Fruit fly (Drosophila melanogaster) whole organism, embryonic: ENCODE measurements around the gene dpr20.

ENCODE experiments used
- B-H1 ChIP-seq: fragments of 200-800 bp; sonication (Bioruptor generic); IDR thresholded peaks from 3 replicates; pipeline ENCODE4 v1.3.6; 2022; ENCODE audit warnings: missing biosample characterization, missing genetic modification characterization
- Bgb ChIP-seq: fragments of 200-800 bp; sonication (Bioruptor generic); IDR thresholded peaks from 2 replicates; pipeline ENCODE4 v1.3.6; 2022; ENCODE audit warnings: missing biosample characterization, missing genetic modification characterization; ENCODE audit not compliant: partially characterized antibody
- CG10431 ChIP-seq: fragments of 200-800 bp; sonication (Bioruptor generic); optimal IDR thresholded peaks from 3 replicates; lab custom pipeline; 2018; ENCODE audit warnings: missing biosample characterization, mild to moderate bottlenecking, missing genetic modification characterization
- CG10654 ChIP-seq: fragments of 200-800 bp; sonication (Bioruptor generic); optimal IDR thresholded peaks from 2 replicates; lab custom pipeline; 2016; ENCODE audit warnings: missing biosample characterization, missing genetic modification characterization
- CG10959 ChIP-seq: fragments of 200-800 bp; sonication (Bioruptor generic); IDR thresholded peaks from 2 replicates; pipeline ENCODE4 v1.3.6; 2022; ENCODE audit warnings: missing biosample characterization, missing genetic modification characterization
- CG11504 ChIP-seq: fragments of 200-800 bp; sonication (Bioruptor generic); optimal IDR thresholded peaks from 3 replicates; lab custom pipeline; 2019; ENCODE audit warnings: missing biosample characterization, mild to moderate bottlenecking, missing genetic modification characterization, moderate library complexity
- CG14050 ChIP-seq: fragments of 200-800 bp; sonication (Bioruptor generic); IDR thresholded peaks from 3 replicates; pipeline ENCODE4 v1.3.6; 2022; ENCODE audit warnings: missing biosample characterization, missing genetic modification characterization
- CG15479 ChIP-seq: fragments of 200-800 bp; sonication (Bioruptor generic); optimal IDR thresholded peaks from 3 replicates; lab custom pipeline; 2019; ENCODE audit warnings: missing biosample characterization, mild to moderate bottlenecking, missing genetic modification characterization, moderate library complexity
- CG1832 ChIP-seq: fragments of 200-800 bp; sonication (Bioruptor generic); optimal IDR thresholded peaks from 2 replicates; lab custom pipeline; 2017; ENCODE audit warnings: missing biosample characterization, mild to moderate bottlenecking, missing genetic modification characterization, inconsistent platforms
- CG18619 ChIP-seq: fragments of 200-800 bp; sonication (Bioruptor generic); optimal IDR thresholded peaks from 3 replicates; lab custom pipeline; 2017; ENCODE audit warnings: missing biosample characterization, mild to moderate bottlenecking, missing genetic modification characterization
- CG2889 ChIP-seq: fragments of 200-800 bp; sonication (Bioruptor generic); IDR thresholded peaks from 3 replicates; pipeline ENCODE4 v1.3.6; 2022; ENCODE audit warnings: missing biosample characterization, missing genetic modification characterization
- CG30403 ChIP-seq: fragments of 200-800 bp; sonication (Bioruptor generic); optimal IDR thresholded peaks from 3 replicates; lab custom pipeline; 2016; ENCODE audit warnings: missing biosample characterization, missing genetic modification characterization
- CG34422 ChIP-seq: fragments of 200-800 bp; sonication (Bioruptor generic); IDR thresholded peaks from 3 replicates; pipeline ENCODE4 v1.3.6; 2022; ENCODE audit warnings: missing biosample characterization, missing genetic modification characterization
- CG4424 ChIP-seq: fragments of 200-800 bp; sonication (Bioruptor generic); optimal IDR thresholded peaks from 3 replicates; lab custom pipeline; 2016; ENCODE audit warnings: missing biosample characterization, missing genetic modification characterization
- CG6854 ChIP-seq: fragments of 200-800 bp; sonication (Bioruptor generic); optimal IDR thresholded peaks from 3 replicates; lab custom pipeline; 2017; ENCODE audit warnings: missing biosample characterization, mild to moderate bottlenecking, missing genetic modification characterization
- CG7372 ChIP-seq: fragments of 200-800 bp; sonication (Bioruptor generic); IDR thresholded peaks from 2 replicates; pipeline ENCODE4 v1.3.6; 2022; ENCODE audit warnings: missing biosample characterization, missing genetic modification characterization
- CG7839 ChIP-seq: fragments of 200-800 bp; sonication (Bioruptor generic); optimal IDR thresholded peaks from 3 replicates; lab custom pipeline; 2018; ENCODE audit warnings: missing biosample characterization, mild to moderate bottlenecking, missing genetic modification characterization, moderate library complexity
- CG9215 ChIP-seq: fragments of 200-800 bp; sonication (Bioruptor generic); IDR thresholded peaks from 2 replicates; pipeline ENCODE4 v1.3.6; 2022; ENCODE audit warnings: missing biosample characterization, missing genetic modification characterization
- D ChIP-seq, 2 experiments: fragments of 200-800 bp in 1 of 2; fragments of >200 bp in 1 of 2; sonication (Bioruptor generic) in 1 of 2; optimal IDR thresholded peaks; 2 replicates in 1 of 2; 3 replicates in 1 of 2; lab custom pipeline; 2017; ENCODE audit warnings: mild to moderate bottlenecking in 1 of 2, missing biosample characterization in 1 of 2, missing genetic modification characterization in 1 of 2, missing genetic modification reagents in 1 of 2
- D19A ChIP-seq: fragments of 200-800 bp; optimal IDR thresholded peaks from 3 replicates; lab custom pipeline; 2019; ENCODE audit warnings: missing biosample characterization, mild to moderate bottlenecking, missing genetic modification characterization, moderate library complexity
- Dp ChIP-seq: fragments of 200-800 bp; sonication (Bioruptor generic); optimal IDR thresholded peaks from 2 replicates; lab custom pipeline; 2018; ENCODE audit warnings: missing biosample characterization, mild to moderate bottlenecking, missing genetic modification characterization, moderate library complexity
- Hmr ChIP-seq: fragments of 200-800 bp; sonication (Bioruptor generic); optimal IDR thresholded peaks from 3 replicates; lab custom pipeline; 2017; ENCODE audit warnings: mild to moderate bottlenecking, missing biosample characterization, missing genetic modification reagents, missing genetic modification characterization
- Hmx ChIP-seq: fragments of 200-800 bp; sonication (Bioruptor generic); optimal IDR thresholded peaks from 2 replicates; lab custom pipeline; 2016; ENCODE audit warnings: missing biosample characterization, missing genetic modification characterization
- Med ChIP-seq: fragments of 200-800 bp; sonication (Bioruptor generic); peaks from one replicate; lab custom pipeline; 2016; ENCODE audit warnings: missing biosample characterization, missing genetic modification characterization, mild to moderate bottlenecking, inconsistent platforms, moderate library complexity
- Mrtf ChIP-seq: fragments of 200-800 bp; sonication (Bioruptor generic); IDR thresholded peaks from 3 replicates; pipeline ENCODE4 v1.3.6; 2022; ENCODE audit warnings: missing biosample characterization, missing genetic modification characterization
- Opbp ChIP-seq: fragments of 200-800 bp; sonication (Bioruptor generic); IDR thresholded peaks from 3 replicates; pipeline ENCODE4 v1.3.6; 2022; ENCODE audit warnings: missing biosample characterization, missing genetic modification characterization; ENCODE audit not compliant: partially characterized antibody
- aop ChIP-seq: fragments of 200-800 bp; sonication (Bioruptor generic); IDR thresholded peaks from 2 replicates; pipeline ENCODE4 v1.3.6; 2022; ENCODE audit warnings: missing biosample characterization, missing genetic modification characterization
- bsh ChIP-seq, 2 experiments: fragments of 200-800 bp; sonication (Bioruptor generic); optimal IDR thresholded peaks; 2 replicates each; lab custom pipeline; 2017 to 2018; ENCODE audit warnings: mild to moderate bottlenecking in 2 of 2, missing biosample characterization in 2 of 2, missing genetic modification characterization in 2 of 2, moderate library complexity in 1 of 2
- cg ChIP-seq: fragments of 200-800 bp; sonication (Bioruptor generic); optimal IDR thresholded peaks from 3 replicates; lab custom pipeline; 2019; ENCODE audit warnings: missing biosample characterization, mild to moderate bottlenecking, missing genetic modification characterization, moderate library complexity
- eyg ChIP-seq: fragments of 200-800 bp; sonication (Bioruptor generic); optimal IDR thresholded peaks from 3 replicates; lab custom pipeline; 2016; ENCODE audit warnings: missing biosample characterization, missing genetic modification characterization
- h ChIP-seq: fragments of >200 bp; optimal IDR thresholded peaks from 2 replicates; lab custom pipeline; 2017
- ind ChIP-seq: fragments of 200-800 bp; sonication (Bioruptor generic); optimal IDR thresholded peaks from 3 replicates; lab custom pipeline; 2016; ENCODE audit warnings: missing biosample characterization, missing genetic modification characterization
- insv ChIP-seq, 2 experiments: fragments of 200-800 bp; sonication (Bioruptor generic); optimal IDR thresholded peaks; 3 replicates each; lab custom pipeline; 2016 to 2018; ENCODE audit warnings: missing biosample characterization in 2 of 2, missing genetic modification characterization in 2 of 2
- lab ChIP-seq: fragments of 200-800 bp; sonication (Bioruptor generic); optimal IDR thresholded peaks from 3 replicates; lab custom pipeline; 2017; ENCODE audit warnings: missing biosample characterization, missing genetic modification characterization, mild to moderate bottlenecking, moderate library complexity, missing genetic modification reagents
- pros ChIP-seq: fragments of 200-800 bp; sonication (Bioruptor generic); optimal IDR thresholded peaks from 3 replicates; lab custom pipeline; 2019; ENCODE audit warnings: missing biosample characterization, mild to moderate bottlenecking, missing genetic modification characterization, moderate library complexity
- pzg ChIP-seq: fragments of 200-800 bp; sonication (Bioruptor generic); optimal IDR thresholded peaks from 3 replicates; lab custom pipeline; 2018; ENCODE audit warnings: missing biosample characterization, mild to moderate bottlenecking, missing genetic modification characterization, moderate library complexity
- ranshi ChIP-seq: fragments of 200-800 bp; sonication (Bioruptor generic); IDR thresholded peaks from 2 replicates; pipeline ENCODE4 v1.3.6; 2022; ENCODE audit warnings: missing biosample characterization, missing genetic modification characterization
- rib ChIP-seq: fragments of 200-800 bp; sonication (Bioruptor generic); IDR thresholded peaks from 2 replicates; pipeline ENCODE4 v1.3.6; 2022; ENCODE audit warnings: missing biosample characterization, missing genetic modification characterization
- sens ChIP-seq: fragments of 200-800 bp; sonication (Bioruptor generic); peaks from one replicate; lab custom pipeline; 2016; ENCODE audit warnings: missing biosample characterization, missing genetic modification characterization
- tap ChIP-seq: fragments of 200-800 bp; optimal IDR thresholded peaks from 3 replicates; lab custom pipeline; 2019; ENCODE audit warnings: missing biosample characterization, mild to moderate bottlenecking, missing genetic modification characterization, moderate library complexity
- vnd ChIP-seq: fragments of 200-800 bp; sonication (Bioruptor generic); IDR thresholded peaks from 3 replicates; pipeline ENCODE4 v1.3.6; 2022; ENCODE audit warnings: missing biosample characterization, missing genetic modification characterization; ENCODE audit not compliant: partially characterized antibody
- wek ChIP-seq: fragments of 200-800 bp; sonication (Bioruptor generic); optimal IDR thresholded peaks from 3 replicates; lab custom pipeline; 2018; ENCODE audit warnings: missing biosample characterization, mild to moderate bottlenecking, missing genetic modification characterization, moderate library complexity
- yki ChIP-seq: fragments of >200 bp; optimal IDR thresholded peaks from 3 replicates; lab custom pipeline; 2018

Gene dpr20

DNA sequence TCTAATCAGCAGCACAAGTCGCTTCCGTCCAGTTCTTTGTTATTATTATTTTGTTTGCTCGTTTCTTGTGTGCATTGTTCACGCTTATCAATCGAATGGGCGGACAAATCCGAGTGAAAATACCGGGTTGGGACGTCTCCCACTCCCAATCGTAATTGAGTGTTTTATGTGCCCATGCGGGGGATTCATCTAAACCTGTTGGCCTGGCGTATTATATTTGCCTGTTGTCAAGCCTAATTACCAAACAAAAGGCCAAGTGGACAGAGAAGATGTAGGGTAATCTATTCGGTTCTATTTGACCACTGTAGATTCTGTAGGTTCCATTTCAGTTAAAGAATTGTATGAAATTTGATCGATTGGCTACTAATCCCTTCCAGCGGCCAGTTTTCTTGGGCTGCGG lies 19.0 kb upstream of the dpr20 start (continued):
- TF ChIP-seq ind (GFP tag; lab: Kevin White, UChicago): no peak
- TF ChIP-seq ranshi (GFP tag; lab: Robert Waterston, UW): peak; percentile 27; the same call in 1 of the 2 replicates
- peak; percentile 44 for TF ChIP-seq lab (GFP tag; lab: Kevin White, UChicago)
- no peak for TF ChIP-seq h (lab: Kevin White, UChicago)
- TF ChIP-seq yki (lab: Kevin White, UChicago): no peak
- no peak for TF ChIP-seq aop
- TF ChIP-seq pzg (GFP tag; lab: Kevin White, UChicago): no peak
- TF ChIP-seq cg (GFP tag; lab: Kevin White, UChicago): no peak
- no peak for TF ChIP-seq CG10431 (GFP tag; lab: Kevin White, UChicago)
- no peak for TF ChIP-seq B-H1
- no peak for TF ChIP-seq insv (GFP tag; optimal IDR thresholded peaks at IDR 0.05; lab: Kevin White, UChicago)
- TF ChIP-seq Hmr (GFP tag; lab: Kevin White, UChicago): no peak
- no peak for TF ChIP-seq CG2889
- no peak for TF ChIP-seq tap (tag; lab: Kevin White, UChicago)
- no peak for TF ChIP-seq CG9215 (GFP tag; lab: Robert Waterston, UW)
- no peak for TF ChIP-seq D (optimal IDR thresholded peaks at IDR 0.05; lab: Kevin White, UChicago)
- no peak for TF ChIP-seq D (GFP tag; optimal IDR thresholded peaks at IDR 0.05; lab: Kevin White, UChicago)
- no peak for TF ChIP-seq bsh (GFP tag; optimal IDR thresholded peaks at IDR 0.05; lab: Kevin White, UChicago)
- TF ChIP-seq CG30403: no peak
- TF ChIP-seq Bgb: no peak
- TF ChIP-seq CG6854 (GFP tag; lab: Kevin White, UChicago): no peak
- peak; percentile 56 for TF ChIP-seq sens (GFP tag; lab: Kevin White, UChicago)
- TF ChIP-seq CG7839 (tag; lab: Kevin White, UChicago): no peak
- TF ChIP-seq Mrtf: no peak
- TF ChIP-seq Med: peak; percentile 49
- no peak for TF ChIP-seq Dp (GFP tag; lab: Kevin White, UChicago)
- 0 out of 3 replicates have a peak, but pooled peaks have one; percentile 15 for TF ChIP-seq CG34422
- TF ChIP-seq CG10959 (GFP tag; lab: Robert Waterston, UW): no peak
- TF ChIP-seq Hmx (GFP tag; lab: Kevin White, UChicago): no peak
- no peak for TF ChIP-seq pros (GFP tag; lab: Kevin White, UChicago)
- TF ChIP-seq CG10654 (GFP tag; lab: Kevin White, UChicago): no peak
- no peak for TF ChIP-seq CG11504 (tag; lab: Kevin White, UChicago)
- no peak for TF ChIP-seq Opbp

DNA sequence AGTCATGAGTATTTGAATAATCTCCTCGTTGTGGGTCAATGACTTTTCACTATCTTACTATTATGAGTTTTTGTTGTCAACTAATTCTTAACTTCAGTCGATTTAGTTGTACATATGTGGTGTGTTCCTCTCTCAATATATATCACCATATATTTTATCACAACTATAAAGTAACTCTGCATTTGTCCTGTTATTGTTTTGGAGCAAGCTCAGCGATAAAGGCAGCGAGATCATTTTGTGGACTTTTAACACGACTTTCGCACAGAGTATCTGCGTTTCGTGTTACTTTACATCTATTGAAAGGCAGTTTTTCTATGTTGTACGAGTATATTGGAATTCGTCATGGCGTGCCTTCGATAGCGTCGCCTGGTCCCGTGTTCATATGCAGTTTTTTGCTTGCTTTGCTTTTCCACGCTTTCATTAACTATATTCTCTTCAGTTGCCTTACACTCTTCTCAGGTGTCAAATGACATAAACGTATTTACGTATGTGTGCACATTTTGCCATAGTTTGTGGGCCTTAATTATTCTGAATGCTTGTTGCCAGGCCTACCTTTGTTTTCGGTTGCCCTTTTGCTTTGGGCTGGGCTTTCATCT lies 18.5 kb upstream of the dpr20 start:
- TF ChIP-seq CG1832 (GFP tag; lab: Kevin White, UChicago): no peak
- TF ChIP-seq wek: no peak
- no peak for TF ChIP-seq eyg (GFP tag; lab: Kevin White, UChicago)
- TF ChIP-seq CG18619 (GFP tag; lab: Kevin White, UChicago): no peak
- no peak for TF ChIP-seq vnd (GFP tag; lab: Robert Waterston, UW)
- no peak for TF ChIP-seq rib
- TF ChIP-seq sens (GFP tag; lab: Kevin White, UChicago): peak; percentile 7
- TF ChIP-seq CG14050 (GFP tag; lab: Robert Waterston, UW): no peak
- no peak for TF ChIP-seq CG4424 (GFP tag; lab: Kevin White, UChicago)
- no peak for TF ChIP-seq CG7372 (GFP tag; lab: Robert Waterston, UW)
- no peak for TF ChIP-seq yki (lab: Kevin White, UChicago)
- peak; percentile 89 for TF ChIP-seq D19A (tag; lab: Kevin White, UChicago)
- no peak for TF ChIP-seq CG15479 (GFP tag; lab: Kevin White, UChicago)
- TF ChIP-seq, all 482 proteins: peak for 2
